Fruit fly (Drosophila melanogaster) whole organism, embryonic: Measurements from ENCODE around the gene CG14015.

Source experiments
- Asciz ChIP-seq: fragments of 200-800 bp; sonication (Bioruptor generic); optimal IDR thresholded peaks from 2 replicates; lab custom pipeline; 2017; ENCODE audit warnings: missing biosample characterization, mild to moderate bottlenecking, missing genetic modification characterization, missing genetic modification reagents
- Blimp-1 ChIP-seq: fragments of 200-800 bp; sonication (Bioruptor generic); optimal IDR thresholded peaks from 3 replicates; lab custom pipeline; 2018; ENCODE audit warnings: missing biosample characterization, missing genetic modification characterization, mild to moderate bottlenecking, moderate library complexity, missing genetic modification reagents
- CG10147 ChIP-seq: fragments of 200-800 bp; sonication (Bioruptor generic); optimal IDR thresholded peaks from 2 replicates; lab custom pipeline; 2019; ENCODE audit warnings: missing biosample characterization, mild to moderate bottlenecking, missing genetic modification characterization, moderate library complexity
- CG10431 ChIP-seq: fragments of 200-800 bp; sonication (Bioruptor generic); optimal IDR thresholded peaks from 3 replicates; lab custom pipeline; 2018; ENCODE audit warnings: missing biosample characterization, mild to moderate bottlenecking, missing genetic modification characterization
- CG11560 ChIP-seq: fragments of 200-800 bp; sonication (Bioruptor generic); IDR thresholded peaks from 3 replicates; pipeline ENCODE4 v1.3.6; 2022; ENCODE audit warnings: missing biosample characterization, missing genetic modification characterization
- CG14710 ChIP-seq: fragments of 200-800 bp; sonication (Bioruptor generic); optimal IDR thresholded peaks from 3 replicates; lab custom pipeline; 2019; ENCODE audit warnings: missing biosample characterization, mild to moderate bottlenecking, missing genetic modification characterization, moderate library complexity
- CG17385 ChIP-seq: fragments of 200-800 bp; sonication (Bioruptor generic); optimal IDR thresholded peaks from 3 replicates; lab custom pipeline; 2018; ENCODE audit warnings: missing biosample characterization, mild to moderate bottlenecking, missing genetic modification characterization
- CG17802 ChIP-seq: fragments of 200-800 bp; sonication (Bioruptor generic); optimal IDR thresholded peaks from 2 replicates; lab custom pipeline; 2018; ENCODE audit warnings: missing biosample characterization, mild to moderate bottlenecking, missing genetic modification characterization, moderate library complexity
- CG2116 ChIP-seq: fragments of 200-800 bp; sonication (Bioruptor generic); optimal IDR thresholded peaks from 3 replicates; lab custom pipeline; 2018; ENCODE audit warnings: missing biosample characterization, mild to moderate bottlenecking, missing genetic modification characterization
- CG32532 ChIP-seq: fragments of 200-800 bp; sonication (Bioruptor generic); IDR thresholded peaks from 2 replicates; pipeline ENCODE4 v1.3.6; 2022; ENCODE audit warnings: missing biosample characterization, missing genetic modification characterization
- CG4404 ChIP-seq: fragments of 200-800 bp; sonication (Bioruptor generic); IDR thresholded peaks from 2 replicates; pipeline ENCODE4 v1.3.6; 2022; ENCODE audit warnings: missing biosample characterization, missing genetic modification characterization
- CG6813 ChIP-seq: fragments of 200-800 bp; sonication (Bioruptor generic); optimal IDR thresholded peaks from 2 replicates; lab custom pipeline; 2017; ENCODE audit warnings: missing biosample characterization, missing genetic modification characterization, mild to moderate bottlenecking, moderate library complexity, missing genetic modification reagents
- CkIIα-i1 ChIP-seq: fragments of 200-800 bp; sonication (Bioruptor generic); IDR thresholded peaks from 2 replicates; pipeline ENCODE4 v1.3.6; 2022; ENCODE audit warnings: missing biosample characterization, missing genetic modification characterization
- CrebB ChIP-seq: fragments of 200-800 bp; sonication (Bioruptor generic); optimal IDR thresholded peaks from 3 replicates; lab custom pipeline; 2018; ENCODE audit warnings: missing biosample characterization, mild to moderate bottlenecking, missing genetic modification characterization
- Dbx ChIP-seq: fragments of 200-800 bp; sonication (Bioruptor generic); IDR thresholded peaks from 3 replicates; pipeline ENCODE4 v1.3.6; 2022; ENCODE audit warnings: missing biosample characterization, missing genetic modification characterization
- Dip3 ChIP-seq: fragments of 200-800 bp; sonication (Bioruptor generic); optimal IDR thresholded peaks from 3 replicates; lab custom pipeline; 2016; ENCODE audit warnings: missing biosample characterization, missing genetic modification characterization
- Doc2 ChIP-seq: fragments of 200-800 bp; sonication (Bioruptor generic); IDR thresholded peaks from 2 replicates; pipeline ENCODE4 v1.3.6; 2022; ENCODE audit warnings: missing biosample characterization, missing genetic modification characterization
- ERR ChIP-seq: fragments of 200-800 bp; sonication (Bioruptor generic); optimal IDR thresholded peaks from 2 replicates; lab custom pipeline; 2016; ENCODE audit warnings: missing biosample characterization, missing genetic modification characterization
- HLH4C ChIP-seq: fragments of 200-800 bp; sonication (Bioruptor generic); IDR thresholded peaks from 3 replicates; pipeline ENCODE4 v1.3.6; 2022; ENCODE audit warnings: missing biosample characterization, missing genetic modification characterization; ENCODE audit not compliant: partially characterized antibody
- Jarid2 ChIP-seq: fragments of 200-800 bp; sonication (Bioruptor generic); optimal IDR thresholded peaks from 3 replicates; lab custom pipeline; 2017; ENCODE audit warnings: mild to moderate bottlenecking, missing biosample characterization, missing genetic modification reagents, missing genetic modification characterization
- Lhr ChIP-seq: fragments of 200-800 bp; sonication (Bioruptor generic); optimal IDR thresholded peaks from 3 replicates; lab custom pipeline; 2017; ENCODE audit warnings: mild to moderate bottlenecking, missing biosample characterization, missing genetic modification reagents, missing genetic modification characterization
- Lpt ChIP-seq: fragments of >200 bp; optimal IDR thresholded peaks from 2 replicates; lab custom pipeline; 2018; ENCODE audit warnings: missing biosample characterization, missing genetic modification characterization
- MBD-R2 ChIP-seq: fragments of 200-800 bp; sonication (Bioruptor generic); IDR thresholded peaks from 2 replicates; pipeline ENCODE4 v1.3.6; 2022; ENCODE audit warnings: missing biosample characterization, missing genetic modification characterization
- Med ChIP-seq: fragments of 200-800 bp; sonication (Bioruptor generic); peaks from one replicate; lab custom pipeline; 2016; ENCODE audit warnings: missing biosample characterization, missing genetic modification characterization, mild to moderate bottlenecking, inconsistent platforms, moderate library complexity
- Mes4 ChIP-seq: fragments of 200-800 bp; sonication (Bioruptor generic); optimal IDR thresholded peaks from 2 replicates; lab custom pipeline; 2016; ENCODE audit warnings: missing biosample characterization, missing genetic modification characterization
- Ptx1 ChIP-seq: fragments of 200-800 bp; sonication (Bioruptor generic); IDR thresholded peaks from 2 replicates; pipeline ENCODE4 v1.3.6; 2022; ENCODE audit warnings: missing biosample characterization, missing genetic modification characterization
- Sox100B ChIP-seq: fragments of 200-800 bp; sonication (Bioruptor generic); optimal IDR thresholded peaks from 3 replicates; lab custom pipeline; 2018; ENCODE audit warnings: missing biosample characterization, mild to moderate bottlenecking, missing genetic modification characterization
- Taf1 ChIP-seq: fragments of 200-800 bp; sonication (Bioruptor generic); IDR thresholded peaks from 2 replicates; pipeline ENCODE4 v1.3.6; 2022; ENCODE audit warnings: missing biosample characterization, missing genetic modification characterization
- Vsx1 ChIP-seq: fragments of 200-800 bp; sonication (Bioruptor generic); optimal IDR thresholded peaks from 2 replicates; lab custom pipeline; 2017; ENCODE audit warnings: missing biosample characterization, mild to moderate bottlenecking, missing genetic modification characterization, missing genetic modification reagents
- ap ChIP-seq: fragments of 200-800 bp; sonication (Bioruptor generic); IDR thresholded peaks from 2 replicates; pipeline ENCODE4 v1.3.6; 2022; ENCODE audit warnings: missing biosample characterization, missing genetic modification characterization
- cas ChIP-seq: fragments of 200-800 bp; sonication (Bioruptor generic); IDR thresholded peaks from 2 replicates; pipeline ENCODE4 v1.3.6; 2022; ENCODE audit warnings: missing biosample characterization, missing genetic modification characterization
- dan ChIP-seq: fragments of 200-800 bp; sonication (Bioruptor generic); IDR thresholded peaks from 2 replicates; pipeline ENCODE4 v1.3.6; 2022; ENCODE audit warnings: missing biosample characterization, missing genetic modification characterization
- her ChIP-seq: fragments of 200-800 bp; sonication (Bioruptor generic); optimal IDR thresholded peaks from 2 replicates; lab custom pipeline; 2016; ENCODE audit warnings: missing biosample characterization, missing genetic modification characterization
- jing ChIP-seq: fragments of 200-800 bp; sonication (Bioruptor generic); optimal IDR thresholded peaks from 2 replicates; lab custom pipeline; 2018; ENCODE audit warnings: missing biosample characterization, mild to moderate bottlenecking, missing genetic modification characterization
- lbe ChIP-seq: fragments of 200-800 bp; sonication (Bioruptor generic); optimal IDR thresholded peaks from 2 replicates; lab custom pipeline; 2016; ENCODE audit warnings: missing biosample characterization, mild to moderate bottlenecking, missing genetic modification characterization
- maf-S ChIP-seq: fragments of 200-800 bp; sonication (Bioruptor generic); optimal IDR thresholded peaks from 2 replicates; lab custom pipeline; 2016; ENCODE audit warnings: missing biosample characterization, missing genetic modification characterization
- nmo ChIP-seq: fragments of 200-800 bp; sonication (Bioruptor generic); optimal IDR thresholded peaks from 2 replicates; lab custom pipeline; 2018; ENCODE audit warnings: missing biosample characterization, mild to moderate bottlenecking, missing genetic modification characterization, moderate library complexity
- odd ChIP-seq: fragments of 200-800 bp; sonication (Bioruptor generic); optimal IDR thresholded peaks from 2 replicates; lab custom pipeline; 2017; ENCODE audit warnings: missing biosample characterization, mild to moderate bottlenecking, missing genetic modification characterization
- repo ChIP-seq: fragments of 200-800 bp; sonication (Bioruptor generic); optimal IDR thresholded peaks from 2 replicates; lab custom pipeline; 2016; ENCODE audit warnings: missing biosample characterization, missing genetic modification characterization
- sc ChIP-seq, 3 experiments: fragments of >200 bp in 2 of 3; fragments of 200-800 bp in 1 of 3; sonication (Bioruptor generic) in 1 of 3; optimal IDR thresholded peaks; 2 replicates in 2 of 3; 3 replicates in 1 of 3; lab custom pipeline; 2017; ENCODE audit warnings: mild to moderate bottlenecking in 1 of 3, missing biosample characterization in 1 of 3, missing genetic modification characterization in 1 of 3, missing genetic modification reagents in 1 of 3
- schlank ChIP-seq: fragments of 200-800 bp; sonication (Bioruptor generic); optimal IDR thresholded peaks from 2 replicates; lab custom pipeline; 2018; ENCODE audit warnings: missing biosample characterization, mild to moderate bottlenecking, missing genetic modification characterization
- sisA ChIP-seq: fragments of 200-800 bp; sonication (Bioruptor generic); IDR thresholded peaks from 2 replicates; pipeline ENCODE4 v1.3.6; 2022; ENCODE audit warnings: missing biosample characterization, missing genetic modification characterization
- sna ChIP-seq: fragments of 200-800 bp; sonication (Bioruptor generic); IDR thresholded peaks from 2 replicates; pipeline ENCODE4 v1.3.6; 2022; ENCODE audit warnings: missing biosample characterization, missing genetic modification characterization; ENCODE audit not compliant: partially characterized antibody
- tio ChIP-seq: fragments of 200-800 bp; sonication (Bioruptor generic); optimal IDR thresholded peaks from 2 replicates; lab custom pipeline; 2017; ENCODE audit warnings: missing biosample characterization, missing genetic modification characterization, inconsistent platforms
- tll ChIP-seq, 2 experiments: fragments of 200-800 bp in 1 of 2; fragments of >200 bp in 1 of 2; sonication (Bioruptor generic) in 1 of 2; optimal IDR thresholded peaks; 2 replicates each; lab custom pipeline; 2017 to 2019; ENCODE audit warnings: missing biosample characterization in 2 of 2, missing genetic modification characterization in 2 of 2, mild to moderate bottlenecking in 1 of 2, moderate library complexity in 1 of 2
- twi ChIP-seq: fragments of 200-800 bp; optimal IDR thresholded peaks from 2 replicates; lab custom pipeline; 2019; ENCODE audit warnings: missing biosample characterization, mild to moderate bottlenecking, missing genetic modification characterization, moderate library complexity
- usp ChIP-seq: fragments of >200 bp; optimal IDR thresholded peaks from 2 replicates; lab custom pipeline; 2017; ENCODE audit warnings: missing biosample characterization, missing genetic modification characterization
- zen ChIP-seq: fragments of 200-800 bp; sonication (Bioruptor generic); optimal IDR thresholded peaks from 3 replicates; lab custom pipeline; 2018; ENCODE audit warnings: missing biosample characterization, mild to moderate bottlenecking, missing genetic modification characterization, moderate library complexity

CG14015 gene

DNA sequence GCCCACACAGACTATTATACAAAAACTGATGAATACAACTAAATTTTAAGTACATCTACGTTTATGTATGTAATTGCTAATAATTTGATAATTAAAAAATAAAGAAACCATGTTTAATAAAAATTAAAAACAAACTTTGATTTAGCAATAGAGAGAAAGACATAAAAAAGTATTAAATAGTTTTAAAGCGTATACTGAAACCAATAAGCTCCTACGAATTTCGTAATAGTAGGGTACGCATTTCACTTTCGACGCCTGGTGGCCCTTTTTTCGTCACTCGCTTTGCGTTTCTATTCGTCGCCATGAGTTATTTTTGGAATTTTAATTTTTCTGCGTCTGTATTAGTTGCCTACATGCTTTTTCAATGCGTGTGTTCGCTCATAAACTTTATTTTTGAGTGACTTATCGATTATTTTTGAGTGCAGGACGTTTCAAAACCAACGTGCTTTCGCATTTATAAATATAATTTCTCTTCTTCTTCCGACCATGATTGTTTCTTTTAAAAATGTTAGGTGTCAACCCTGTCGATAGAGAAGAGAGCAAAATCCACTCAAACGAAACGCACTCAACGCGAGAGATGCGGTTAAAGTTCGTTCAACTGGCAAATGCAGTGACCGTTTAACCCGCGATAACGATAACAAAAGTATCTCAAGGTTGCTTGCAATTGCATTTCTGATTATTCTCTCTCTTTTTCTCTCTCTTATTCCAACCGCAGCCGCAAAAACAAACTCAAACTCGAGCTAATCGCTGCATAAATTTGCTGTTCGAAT lies 7.7 kb upstream of the CG14015 start, which contains the start of gene Oscillin (continued):
- TF ChIP-seq Jarid2 (GFP tag; lab: Kevin White, UChicago), result no peak
- peak; percentile 77 for TF ChIP-seq CG10431 (GFP tag; lab: Kevin White, UChicago)
- no peak for TF ChIP-seq usp (GFP tag; lab: Kevin White, UChicago)
- peak; percentile 88 for TF ChIP-seq Ptx1 (GFP tag; lab: Robert Waterston, UW)
- peak; percentile 100 for TF ChIP-seq Blimp-1 (GFP tag; lab: Kevin White, UChicago)
- peak; percentile 36; the same call in 1 of the 2 replicates for TF ChIP-seq cas (GFP tag; lab: Robert Waterston, UW)
- no peak for TF ChIP-seq Doc2
- peak; percentile 88 for TF ChIP-seq Sox100B (GFP tag; lab: Kevin White, UChicago)
- TF ChIP-seq CrebB, result no peak
- peak; percentile 89 for TF ChIP-seq CG14710 (tag; lab: Kevin White, UChicago)
- TF ChIP-seq Mes4 (GFP tag; lab: Kevin White, UChicago), result peak; percentile 38
- peak; percentile 64 for TF ChIP-seq lbe (GFP tag; lab: Kevin White, UChicago)
- TF ChIP-seq ERR (GFP tag; lab: Kevin White, UChicago), result peak; percentile 43
- no peak for TF ChIP-seq jing (GFP tag; lab: Kevin White, UChicago)
- TF ChIP-seq Lhr, result no peak
- TF ChIP-seq twi (tag; lab: Kevin White, UChicago), result peak; percentile 56
- TF ChIP-seq zen, result no peak
- peak; percentile 76 for TF ChIP-seq odd (GFP tag; lab: Kevin White, UChicago)
- peak; percentile 31 for TF ChIP-seq CG17802
- TF ChIP-seq schlank (tag; lab: Kevin White, UChicago), result no peak
- TF ChIP-seq Dbx, result peak; percentile 79
- no peak for TF ChIP-seq maf-S (GFP tag; lab: Kevin White, UChicago)
- no peak for TF ChIP-seq her (GFP tag; lab: Kevin White, UChicago)
- TF ChIP-seq repo (GFP tag; lab: Kevin White, UChicago), result no peak
- TF ChIP-seq nmo, result peak; percentile 93
- TF ChIP-seq Taf1, result peak; percentile 70
- TF ChIP-seq MBD-R2 (GFP tag; lab: Robert Waterston, UW), result peak; percentile 45; the same call in 1 of the 2 replicates
- no peak for TF ChIP-seq Vsx1 (GFP tag; lab: Kevin White, UChicago)
- no peak for TF ChIP-seq Lpt (GFP tag; lab: Kevin White, UChicago)
- peak; percentile 90 for TF ChIP-seq Med (GFP tag; lab: Kevin White, UChicago)
- TF ChIP-seq dan (GFP tag; lab: Robert Waterston, UW), result no peak
- TF ChIP-seq CG10147, result peak; percentile 73
- TF ChIP-seq ap (GFP tag; lab: Robert Waterston, UW), result no peak
- peak; percentile 86 for TF ChIP-seq Asciz
- TF ChIP-seq CkIIα-i1 (GFP tag; lab: Robert Waterston, UW), result no peak
- TF ChIP-seq CG17385 (GFP tag; lab: Kevin White, UChicago), result peak; percentile 89
- peak; percentile 90 for TF ChIP-seq CG32532
- TF ChIP-seq CG11560 (tag; lab: Robert Waterston, UW), result no peak
- TF ChIP-seq sc (optimal IDR thresholded peaks at IDR 0.05; lab: Kevin White, UChicago), result no peak
- no peak for TF ChIP-seq sc (GFP tag; optimal IDR thresholded peaks at IDR 0.05; lab: Kevin White, UChicago)
- TF ChIP-seq sisA (GFP tag; lab: Robert Waterston, UW), result peak; percentile 73; the same call in 1 of the 2 replicates
- TF ChIP-seq HLH4C (GFP tag; lab: Robert Waterston, UW), result peak; percentile 84
- peak; percentile 57 for TF ChIP-seq CG6813 (GFP tag; lab: Kevin White, UChicago)
- TF ChIP-seq sna, result peak; percentile 91
- no peak for TF ChIP-seq tio (GFP tag; lab: Kevin White, UChicago)
- no peak for TF ChIP-seq Dip3
- TF ChIP-seq CG4404 (GFP tag; lab: Robert Waterston, UW), result peak; percentile 45
- no peak for TF ChIP-seq tll (GFP tag; optimal IDR thresholded peaks at IDR 0.05; lab: Kevin White, UChicago)
- TF ChIP-seq CG2116 (GFP tag; lab: Kevin White, UChicago), result peak; percentile 77
